Fruit fly (Drosophila melanogaster): ENCODE measurements around the gene Pura.

DNA sequence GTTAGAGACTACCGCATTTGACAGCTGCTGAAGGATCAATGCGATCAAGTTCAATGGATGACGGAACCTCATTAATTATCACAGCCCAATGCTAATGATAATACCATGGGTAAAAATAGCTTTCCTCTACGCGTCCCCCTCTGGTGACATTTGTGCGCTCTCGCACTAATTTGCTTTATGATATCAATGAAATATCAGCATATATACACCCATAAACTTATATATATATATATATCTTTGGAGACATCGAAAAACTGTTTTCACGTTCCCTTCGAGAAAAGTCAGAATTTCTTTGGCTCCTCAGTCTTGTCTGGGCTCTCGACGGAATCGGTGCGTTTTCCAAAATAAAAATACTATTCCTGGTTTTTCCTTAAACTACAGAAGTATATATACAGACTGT lies 30.6 kb upstream of the Pura start, which contains the start of gene frac:
- TF ChIP-seq Pif1B (GFP tag; optimal IDR thresholded peaks at IDR 0.05) = no peak
- no peak for TF ChIP-seq Pif1A (GFP tag; optimal IDR thresholded peaks at IDR 0.05)
- no peak for TF ChIP-seq CG17806 (tag; optimal IDR thresholded peaks at IDR 0.05)
- TF ChIP-seq CG8301 (tag; optimal IDR thresholded peaks at IDR 0.05) = no peak
- TF ChIP-seq fd96Ca (GFP tag; IDR thresholded peaks at IDR 0.05) = no peak
- TF ChIP-seq Snoo (tag; optimal IDR thresholded peaks at IDR 0.05) = no peak
- no peak for TF ChIP-seq CG34367 (tag; optimal IDR thresholded peaks at IDR 0.05)
- TF ChIP-seq D1 (tag; optimal IDR thresholded peaks at IDR 0.05) = no peak
- no peak for TF ChIP-seq rn (GFP tag; IDR thresholded peaks at IDR 0.05)
- TF ChIP-seq CG14655 (GFP tag; optimal IDR thresholded peaks at IDR 0.05) = no peak
- no peak for TF ChIP-seq EcR (GFP tag; optimal IDR thresholded peaks at IDR 0.05)
- TF ChIP-seq CG15710 (tag; optimal IDR thresholded peaks at IDR 0.05) = no peak
- no peak for TF ChIP-seq CG4496 (GFP tag; IDR thresholded peaks at IDR 0.05)
- TF ChIP-seq CG9948 (tag; optimal IDR thresholded peaks at IDR 0.05) = no peak
